Fruit fly (Drosophila melanogaster): ENCODE data around the gene Traf4.

DNA sequence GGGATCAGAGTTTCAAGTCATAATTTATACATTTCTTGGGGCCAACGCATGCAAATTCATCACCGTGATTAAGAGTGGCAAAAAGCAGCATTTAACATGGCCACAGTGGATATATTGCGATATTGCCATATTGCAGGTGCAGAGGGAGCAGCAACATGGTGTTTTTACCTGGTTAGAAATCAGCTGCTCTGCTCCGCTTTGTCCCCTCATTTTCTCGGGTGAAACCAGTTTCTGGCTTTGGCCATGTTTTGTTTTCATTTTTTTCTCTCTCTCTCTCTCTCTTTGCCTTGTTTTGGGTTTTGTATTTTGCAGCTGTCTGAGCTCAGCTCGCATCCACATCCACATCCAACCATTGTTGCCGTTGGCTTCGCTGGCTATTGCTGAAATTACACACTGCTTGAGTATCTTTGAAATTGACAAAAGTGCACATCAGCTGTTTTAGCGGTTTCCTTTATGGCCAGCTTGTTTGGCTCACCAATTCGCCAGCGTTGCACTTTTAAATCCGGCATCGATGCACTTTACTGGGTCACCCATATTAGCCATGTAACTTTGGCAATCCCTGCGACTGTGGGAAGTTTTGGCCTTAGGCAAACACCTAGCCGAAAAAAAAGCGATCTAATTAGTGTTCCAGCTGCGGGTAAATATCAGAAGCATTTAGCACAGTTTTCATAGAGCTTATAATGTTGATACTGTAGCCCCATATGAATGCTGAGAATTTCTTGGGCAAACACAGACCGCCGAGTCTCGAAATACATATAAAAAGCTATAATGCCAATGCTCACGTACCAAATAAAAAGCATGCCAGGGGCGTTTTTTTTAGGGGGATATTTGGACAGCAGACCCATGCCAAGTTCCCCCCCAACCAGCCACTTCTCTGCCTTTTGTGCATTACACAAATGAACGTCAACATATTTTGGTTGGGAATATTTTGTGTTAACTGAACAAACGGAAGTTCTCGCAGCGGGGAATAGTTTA, 13.6 kb downstream of the Traf4 start:
- no peak for TF ChIP-seq psq (optimal IDR thresholded peaks at IDR 0.05)
- no peak for TF ChIP-seq Myc (optimal IDR thresholded peaks at IDR 0.05)
- no peak for TF ChIP-seq h (optimal IDR thresholded peaks at IDR 0.05)
- no peak for TF ChIP-seq Sin3A (optimal IDR thresholded peaks at IDR 0.05)
